Fruit fly (Drosophila melanogaster): Measurements from ENCODE around the gene Pgant6.

Gene Pgant6

dm6 chr3L:2825377-2825776 is 43.3 kb downstream of the Pgant6 start (continued):
- no peak for TF ChIP-seq CG10543 (GFP tag; optimal IDR thresholded peaks at IDR 0.05)
- no peak for TF ChIP-seq btn (GFP tag; optimal IDR thresholded peaks at IDR 0.05)
- TF ChIP-seq GATAe (GFP tag; conservative IDR thresholded peaks at IDR 0.05) = no peak
- no peak for TF ChIP-seq tio (GFP tag; optimal IDR thresholded peaks at IDR 0.05)
- peak; percentile 80 for TF ChIP-seq pros (GFP tag; optimal IDR thresholded peaks at IDR 0.05)
- TF ChIP-seq CG34224 (GFP tag; IDR thresholded peaks at IDR 0.05; ENCODE audit: partially characterized antibody) = no peak
- peak; percentile 61 for TF ChIP-seq CG11695 (GFP tag; IDR thresholded peaks at IDR 0.05)
- no peak; the same call in 1 of the 2 replicates for TF ChIP-seq H2.0 (GFP tag; IDR thresholded peaks at IDR 0.05)
- TF ChIP-seq CG2712 (tag; optimal IDR thresholded peaks at IDR 0.05) = peak; percentile 73
- peak; percentile 48 for TF ChIP-seq Hand (GFP tag; optimal IDR thresholded peaks at IDR 0.05)
- TF ChIP-seq lbe (GFP tag; optimal IDR thresholded peaks at IDR 0.05) = no peak
- no peak for TF ChIP-seq emc (GFP tag; optimal IDR thresholded peaks at IDR 0.05)
- TF ChIP-seq NC2α (GFP tag; optimal IDR thresholded peaks at IDR 0.05) = no peak
- TF ChIP-seq Sry-β (GFP tag; optimal IDR thresholded peaks at IDR 0.05) = no peak
- no peak for TF ChIP-seq Ravus (GFP tag; IDR thresholded peaks at IDR 0.05)
- TF ChIP-seq ERR (GFP tag; optimal IDR thresholded peaks at IDR 0.05) = no peak
- TF ChIP-seq Sox100B (GFP tag; optimal IDR thresholded peaks at IDR 0.05) = peak; percentile 44
- no peak for TF ChIP-seq sna (GFP tag; IDR thresholded peaks at IDR 0.05; ENCODE audit: partially characterized antibody)
- no peak for TF ChIP-seq CG6175 (GFP tag; IDR thresholded peaks at IDR 0.05)
- no peak for TF ChIP-seq trem (tag; optimal IDR thresholded peaks at IDR 0.05)
- TF ChIP-seq CG4617 (GFP tag; optimal IDR thresholded peaks at IDR 0.05; ENCODE audit: borderline replicate concordance) = no peak
- peak; percentile 71 for TF ChIP-seq tap (tag; optimal IDR thresholded peaks at IDR 0.05)
- peak; percentile 53 for TF ChIP-seq ewg (GFP tag; optimal IDR thresholded peaks at IDR 0.05)
- TF ChIP-seq CG9437 (GFP tag; optimal IDR thresholded peaks at IDR 0.05) = no peak
- peak; percentile 12 for TF ChIP-seq fd3F (GFP tag; optimal IDR thresholded peaks at IDR 0.05)
- no peak for TF ChIP-seq gt (GFP tag; IDR thresholded peaks at IDR 0.05)
- TF ChIP-seq pum (GFP tag; optimal IDR thresholded peaks at IDR 0.05) = peak; percentile 9
- no peak for TF ChIP-seq BEAF-32 (GFP tag; optimal IDR thresholded peaks at IDR 0.05)
- TF ChIP-seq unc-4 (GFP tag; IDR thresholded peaks at IDR 0.05; ENCODE audit: partially characterized antibody) = no peak
- TF ChIP-seq CG17829 (tag; optimal IDR thresholded peaks at IDR 0.05) = peak; percentile 49
- TF ChIP-seq ab (GFP tag; optimal IDR thresholded peaks at IDR 0.05) = no peak
- TF ChIP-seq esg (GFP tag; conservative IDR thresholded peaks at IDR 0.05) = peak; percentile 40
- TF ChIP-seq cwo (GFP tag; optimal IDR thresholded peaks at IDR 0.05) = peak; percentile 89
- TF ChIP-seq HLHmδ (GFP tag; optimal IDR thresholded peaks at IDR 0.05) = no peak
- no peak for TF ChIP-seq Usf (GFP tag; optimal IDR thresholded peaks at IDR 0.05)
- TF ChIP-seq CG13894 (tag; optimal IDR thresholded peaks at IDR 0.05) = peak; percentile 59
- TF ChIP-seq CG5245 (GFP tag; optimal IDR thresholded peaks at IDR 0.05) = no peak
- no peak for TF ChIP-seq bowl (GFP tag; IDR thresholded peaks at IDR 0.05)
- no peak for TF ChIP-seq Adf1 (GFP tag; IDR thresholded peaks at IDR 0.05)
- peak; percentile 16 for TF ChIP-seq Camta (GFP tag; optimal IDR thresholded peaks at IDR 0.05)
- peak; percentile 7 for TF ChIP-seq CG12942 (GFP tag; optimal IDR thresholded peaks at IDR 0.05)
- peak; percentile 26 for TF ChIP-seq CG15011 (GFP tag; optimal IDR thresholded peaks at IDR 0.05)
- TF ChIP-seq wek (GFP tag; optimal IDR thresholded peaks at IDR 0.05) = no peak
- TF ChIP-seq CG17328 (GFP tag; IDR thresholded peaks at IDR 0.05) = peak; percentile 35; the same call in 1 of the 2 replicates
- no peak for TF ChIP-seq luna (GFP tag; optimal IDR thresholded peaks at IDR 0.05)
- peak; percentile 32 for TF ChIP-seq CG9727 (GFP tag; optimal IDR thresholded peaks at IDR 0.05)
- no peak for TF ChIP-seq vnd (GFP tag; IDR thresholded peaks at IDR 0.05; ENCODE audit: partially characterized antibody)
- TF ChIP-seq Elba2 (GFP tag; optimal IDR thresholded peaks at IDR 0.05) = no peak
- TF ChIP-seq Hr78 (GFP tag; optimal IDR thresholded peaks at IDR 0.05) = no peak
- TF ChIP-seq CG6683 (GFP tag; optimal IDR thresholded peaks at IDR 0.05) = peak; percentile 38

Measured in whole organism, embryonic.